Worm (Caenorhabditis elegans) whole organism, L2 larva: ENCODE results near the gene dnc-3.
A peak's percentile ranks its signal among the peaks of the same experiment; 100 is the strongest.

ENCODE experiments used
- R02D3.7 ChIP-seq: fragments of 150-350 bp; optimal IDR thresholded peaks from 2 replicates; lab custom pipeline; 2014; ENCODE audit warnings: missing biosample characterization, missing genetic modification characterization
- alr-1 ChIP-seq: fragments of 150-350 bp; optimal IDR thresholded peaks from 2 replicates; lab custom pipeline; 2014; ENCODE audit warnings: missing biosample characterization, missing genetic modification characterization
- ceh-82 ChIP-seq: fragments of 150-350 bp; optimal IDR thresholded peaks from 2 replicates; lab custom pipeline; 2014; ENCODE audit warnings: missing biosample characterization, missing genetic modification characterization
- dmd-4 ChIP-seq: sonication (generic microtip); optimal IDR thresholded peaks from 2 replicates; lab custom pipeline; 2017; ENCODE audit warnings: missing biosample characterization, missing genetic modification characterization
- lin-11 ChIP-seq: fragments of 150-350 bp; sonication (generic microtip); optimal IDR thresholded peaks from 2 replicates; lab custom pipeline; 2014; ENCODE audit warnings: missing biosample characterization, missing genetic modification characterization, inconsistent platforms, mixed read lengths
- lin-39 ChIP-seq: fragments of 150-350 bp; optimal IDR thresholded peaks from 2 replicates; lab custom pipeline; 2014; ENCODE audit warnings: missing biosample characterization, missing genetic modification reagents, missing genetic modification characterization
- mbf-1 ChIP-seq: sonication (generic microtip); optimal IDR thresholded peaks from 2 replicates; lab custom pipeline; 2017; ENCODE audit warnings: missing biosample characterization, missing genetic modification characterization
- mdl-1 ChIP-seq, 2 experiments: fragments of 150-350 bp in 1 of 2; sonication (generic microtip) in 1 of 2; optimal IDR thresholded peaks; 2 replicates each; lab custom pipeline; 2017; ENCODE audit warnings: missing biosample characterization in 2 of 2, missing genetic modification characterization in 2 of 2
- nhr-21 ChIP-seq: fragments of 150-350 bp; optimal IDR thresholded peaks from 2 replicates; lab custom pipeline; 2014; ENCODE audit warnings: missing biosample characterization, missing genetic modification characterization
- snpc-4 ChIP-seq: fragments of 150-350 bp; optimal IDR thresholded peaks from 2 replicates; lab custom pipeline; 2014; ENCODE audit warnings: missing biosample characterization, missing genetic modification characterization

DNA sequence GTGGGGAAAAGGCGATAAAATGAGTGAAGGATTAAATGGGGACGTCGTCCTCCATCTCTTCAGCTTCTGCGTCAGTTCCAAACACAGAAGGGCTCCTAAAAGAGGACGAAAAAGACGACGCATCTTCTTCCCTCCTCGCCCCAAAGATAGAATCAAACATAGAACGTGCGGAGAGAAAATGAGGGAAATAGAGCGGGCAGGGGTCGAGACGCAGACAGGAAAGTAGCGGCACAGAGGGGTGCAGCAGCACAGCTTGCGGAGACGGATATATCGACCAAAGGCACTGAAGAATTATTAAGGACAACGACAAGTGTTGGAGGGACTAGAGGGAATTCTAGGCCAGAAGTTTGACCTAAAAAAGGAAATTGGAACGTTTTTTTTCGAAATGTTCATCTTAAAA lies 6.2 kb upstream of the dnc-3 start:
- no peak for TF ChIP-seq mbf-1 (tag; lab: Kevin White, UChicago)
- TF ChIP-seq snpc-4 (tag; lab: Kevin White, UChicago) = peak; percentile 16
- TF ChIP-seq mdl-1 (tag; optimal IDR thresholded peaks at IDR 0.05; lab: Kevin White, UChicago) = peak in 1 of 2 experiments; percentile 38
- no peak for TF ChIP-seq alr-1 (tag; lab: Kevin White, UChicago)
- TF ChIP-seq dmd-4 (tag; lab: Kevin White, UChicago) = no peak
- TF ChIP-seq nhr-21 (tag; lab: Kevin White, UChicago) = no peak
- TF ChIP-seq lin-39 (tag; lab: Kevin White, UChicago) = no peak
- TF ChIP-seq lin-11 (tag; lab: Kevin White, UChicago) = no peak
- no peak for TF ChIP-seq R02D3.7 (tag; lab: Kevin White, UChicago)
- no peak for TF ChIP-seq ceh-82 (tag; lab: Kevin White, UChicago)
